Fruit fly (Drosophila melanogaster) S2 (cell line): ENCODE measurements around the gene ZnT63C.

ENCODE experiments used
- CG8478 ChIP-seq: fragments of >200 bp; optimal IDR thresholded peaks from 2 replicates; lab custom pipeline; 2018
- CTCF ChIP-seq, 2 experiments: fragments of >200 bp; optimal IDR thresholded peaks; 2 replicates each; lab custom pipeline; 2018

The ZnT63C gene

DNA sequence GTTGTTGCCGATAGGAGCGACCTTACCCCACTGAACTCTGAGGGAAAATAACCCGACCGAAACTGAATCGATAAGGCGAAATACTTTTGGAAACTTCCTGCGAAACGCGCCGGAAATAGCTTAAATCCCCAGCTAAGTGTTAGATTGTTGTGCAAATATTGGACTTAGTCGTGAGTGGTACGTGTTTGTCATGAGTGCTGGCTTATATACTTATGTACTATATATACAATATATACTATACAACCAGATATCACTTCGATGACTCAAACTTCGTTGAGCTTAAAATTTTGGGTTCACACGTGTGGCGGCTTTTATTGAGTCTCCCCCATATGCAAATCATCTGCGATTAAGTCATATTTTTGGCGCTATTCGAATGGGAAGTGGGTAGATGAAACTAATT is 42.8 kb downstream of the ZnT63C start:
- TF ChIP-seq CTCF (optimal IDR thresholded peaks at IDR 0.05; lab: Kevin White, UChicago) (no peak), CG8478 (lab: Kevin White, UChicago) (no peak)

DNA sequence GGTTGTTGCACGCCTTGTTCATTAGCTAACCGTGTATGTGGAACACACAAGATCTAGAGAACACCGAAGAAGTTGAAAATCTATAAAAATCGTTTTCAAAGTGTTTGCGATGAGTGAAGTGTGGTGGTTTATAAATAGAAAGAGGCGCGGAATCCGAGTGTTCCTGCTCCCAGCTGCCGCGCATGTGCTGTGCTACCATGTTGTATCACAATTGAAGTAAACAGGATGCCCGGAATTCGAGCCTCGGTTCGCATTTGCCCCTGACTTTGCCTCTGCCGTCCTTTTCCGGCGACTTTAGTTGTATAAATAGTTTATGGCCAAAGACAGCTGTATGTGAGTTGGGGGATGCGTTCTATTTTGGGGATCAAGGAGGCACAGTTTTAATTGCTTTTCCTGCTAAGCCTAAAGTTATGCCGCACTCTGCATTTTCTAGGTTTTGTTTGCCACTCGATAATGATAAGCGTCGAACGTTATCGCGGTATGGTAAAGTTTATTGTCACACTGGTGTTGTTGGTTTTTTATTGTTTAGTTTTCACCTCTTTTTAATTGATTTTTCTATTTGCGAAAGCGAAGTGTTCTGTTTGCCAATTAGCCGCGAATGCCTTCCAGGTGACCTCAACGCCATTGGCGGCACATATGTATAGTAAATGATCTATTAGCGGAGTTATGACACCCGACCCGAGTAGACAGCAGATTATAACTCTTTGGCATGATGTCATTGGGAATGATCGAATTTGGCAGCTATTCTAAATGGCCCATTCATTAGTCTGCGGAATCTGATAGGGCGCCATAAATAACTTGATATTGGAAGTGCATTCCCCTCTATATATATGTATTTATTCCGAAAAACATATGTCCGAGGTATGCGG is 45.7 kb downstream of the ZnT63C start:
- no peak for TF ChIP-seq CG8478 (lab: Kevin White, UChicago)
- TF ChIP-seq CTCF (optimal IDR thresholded peaks at IDR 0.05; lab: Kevin White, UChicago): no peak

DNA sequence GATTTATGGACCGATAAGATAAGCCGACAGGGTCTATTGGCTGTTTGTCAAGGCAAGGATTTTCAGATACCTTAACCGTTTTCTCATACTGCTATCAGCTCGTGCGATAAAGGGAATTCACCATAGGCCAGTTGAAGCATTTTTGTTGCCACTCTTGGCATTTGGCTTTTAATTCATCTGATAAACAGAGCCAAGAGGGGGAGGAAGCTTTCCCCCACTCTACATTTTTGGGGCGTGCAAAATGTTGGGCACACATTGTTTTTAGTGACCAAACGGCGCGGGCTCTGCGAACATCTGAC is 46.3 kb downstream of the ZnT63C start:
- TF ChIP-seq CTCF (optimal IDR thresholded peaks at IDR 0.05; lab: Kevin White, UChicago) (no peak), CG8478 (lab: Kevin White, UChicago) (no peak)

DNA sequence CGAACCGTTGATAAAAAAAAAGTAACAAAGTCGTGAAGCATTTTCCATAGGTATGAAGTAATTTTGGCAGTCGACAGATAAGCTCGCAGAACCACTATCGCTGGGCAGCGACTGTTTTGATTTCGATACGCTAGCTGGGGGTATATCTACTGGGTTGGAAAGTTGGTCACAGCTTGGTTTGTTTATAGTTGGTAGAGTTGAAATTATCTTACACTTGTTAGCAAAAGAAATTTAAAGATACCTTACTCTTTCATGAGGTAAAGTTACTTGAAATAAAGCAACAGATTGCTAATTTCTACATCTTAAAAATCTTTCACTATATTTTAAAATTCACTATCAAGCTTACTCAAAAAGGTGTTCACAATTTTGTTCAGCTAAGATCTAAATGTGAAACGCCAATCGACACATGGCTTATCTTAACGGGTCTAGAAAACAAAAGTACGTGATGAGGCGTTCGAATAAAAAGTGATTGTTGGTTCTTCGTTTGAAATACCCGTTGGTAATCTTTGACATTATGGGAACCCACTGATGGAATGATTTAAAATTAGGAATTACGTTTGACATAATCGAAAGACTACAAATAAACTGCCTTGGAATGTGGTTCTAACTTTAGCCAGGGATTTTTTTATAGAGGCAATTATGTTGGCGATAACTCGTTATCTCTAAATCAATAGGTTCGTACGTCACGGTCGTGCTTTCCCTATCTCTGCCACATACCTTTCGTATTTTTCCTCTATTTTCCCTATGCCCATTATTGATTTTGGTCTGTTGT is 47.2 kb downstream of the ZnT63C start:
- TF ChIP-seq CTCF (optimal IDR thresholded peaks at IDR 0.05; lab: Kevin White, UChicago) (no peak), CG8478 (lab: Kevin White, UChicago) (no peak)

DNA sequence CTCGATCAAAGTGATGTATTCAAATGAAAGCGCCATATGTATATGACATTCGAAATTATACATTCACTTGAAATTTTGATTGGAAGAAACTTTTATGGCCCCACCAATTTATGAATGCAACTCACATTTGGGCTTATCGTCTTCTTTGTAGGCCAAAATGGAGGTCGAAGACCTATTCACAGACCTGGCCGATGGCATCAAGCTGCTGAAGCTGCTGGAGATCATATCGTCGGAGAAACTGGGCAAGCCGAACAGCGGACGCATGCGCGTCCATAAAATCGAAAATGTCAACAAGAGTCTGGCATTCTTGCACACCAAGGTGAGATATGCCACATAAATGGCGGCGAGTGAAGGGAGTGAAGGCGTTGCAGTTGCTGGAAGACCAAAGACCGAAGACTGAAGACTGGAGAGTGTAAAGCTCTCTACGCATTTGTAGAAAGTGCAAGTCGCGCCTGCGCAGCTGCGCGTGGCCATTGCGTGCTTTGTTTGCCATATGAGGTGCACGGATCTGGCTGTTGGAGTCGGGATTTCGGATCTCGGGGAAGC is 48.4 kb downstream of the ZnT63C start:
- no peak for TF ChIP-seq CTCF (optimal IDR thresholded peaks at IDR 0.05; lab: Kevin White, UChicago)
- TF ChIP-seq CG8478 (lab: Kevin White, UChicago): no peak

DNA sequence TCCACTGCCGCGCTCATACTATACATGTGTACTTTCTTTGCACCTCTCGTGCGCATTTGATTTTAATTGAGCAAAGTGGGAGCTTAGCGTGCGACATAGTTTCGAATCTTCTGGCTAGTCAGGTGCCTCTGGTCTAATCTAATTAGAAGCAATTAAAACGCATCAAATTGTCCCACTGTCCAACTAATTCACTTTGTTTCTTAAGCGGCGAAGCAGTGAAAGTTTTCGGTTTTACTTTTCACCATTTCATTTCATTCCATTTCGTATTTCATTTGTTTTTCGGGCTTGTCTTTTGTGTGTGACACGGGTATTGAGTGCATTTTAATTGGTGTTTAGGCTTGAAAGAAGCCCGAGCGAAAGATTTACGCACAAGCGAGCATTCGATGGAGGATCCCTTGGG is 49.0 kb downstream of the ZnT63C start:
- TF ChIP-seq CTCF (optimal IDR thresholded peaks at IDR 0.05; lab: Kevin White, UChicago): no peak
- no peak for TF ChIP-seq CG8478 (lab: Kevin White, UChicago)

DNA sequence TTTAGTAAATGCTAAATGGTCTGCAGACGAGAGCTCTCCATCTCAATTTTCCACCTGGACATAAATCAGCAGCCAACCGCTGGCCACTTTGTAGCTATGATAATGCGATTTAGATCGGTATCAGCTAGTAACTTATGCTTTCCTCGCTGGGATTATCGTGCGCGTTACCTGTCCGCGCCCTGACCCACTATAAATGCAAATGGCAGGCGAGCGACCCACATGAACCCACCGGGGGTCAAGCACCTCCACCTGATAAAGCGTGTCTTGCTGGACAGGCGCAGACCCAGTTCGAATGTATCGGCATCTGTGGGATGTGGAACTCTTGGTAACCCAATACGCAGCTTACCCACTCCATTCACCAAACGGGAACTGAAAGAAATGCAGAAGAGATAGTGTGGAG is 49.8 kb downstream of the ZnT63C start:
- TF ChIP-seq CG8478 (lab: Kevin White, UChicago) (no peak), CTCF (optimal IDR thresholded peaks at IDR 0.05; lab: Kevin White, UChicago) (no peak)
